Worm (Caenorhabditis elegans) whole organism, young adult: Measurements from ENCODE around the gene taf-3.

Source experiments
- B0035.1 ChIP-seq: sonication (generic microtip); optimal IDR thresholded peaks from 2 replicates; lab custom pipeline; 2016; ENCODE audit warnings: missing genetic modification characterization, mild to moderate bottlenecking, missing compliant biosample characterization, missing genotype, missing genetic modification reagents
- C06A6.2 ChIP-seq: fragments of 200-800 bp; sonication (Bioruptor generic); conservative IDR thresholded peaks from 2 replicates; pipeline ENCODE4 v1.3.6; 2022; ENCODE audit warnings: missing genetic modification characterization, missing compliant biosample characterization
- lin-35 ChIP-seq, 3 experiments: fragments of 150-350 bp in 2 of 3; sonication (generic microtip) in 1 of 3; optimal IDR thresholded peaks; 2 replicates each; lab custom pipeline; 2014 to 2018; ENCODE audit warnings: missing biosample characterization in 3 of 3, missing genetic modification characterization in 3 of 3, missing genetic modification reagents in 3 of 3
- nfya-2 ChIP-seq: fragments of 200-800 bp; sonication (Bioruptor generic); IDR thresholded peaks from 2 replicates; pipeline ENCODE4 v1.3.6; 2022; ENCODE audit warnings: missing genetic modification reagents, missing genetic modification characterization, missing compliant biosample characterization
- pha-4 ChIP-seq: fragments of 150-350 bp; sonication (generic microtip); optimal IDR thresholded peaks from 2 replicates; lab custom pipeline; 2014; ENCODE audit warnings: missing biosample characterization, missing genetic modification reagents, missing genetic modification characterization

DNA sequence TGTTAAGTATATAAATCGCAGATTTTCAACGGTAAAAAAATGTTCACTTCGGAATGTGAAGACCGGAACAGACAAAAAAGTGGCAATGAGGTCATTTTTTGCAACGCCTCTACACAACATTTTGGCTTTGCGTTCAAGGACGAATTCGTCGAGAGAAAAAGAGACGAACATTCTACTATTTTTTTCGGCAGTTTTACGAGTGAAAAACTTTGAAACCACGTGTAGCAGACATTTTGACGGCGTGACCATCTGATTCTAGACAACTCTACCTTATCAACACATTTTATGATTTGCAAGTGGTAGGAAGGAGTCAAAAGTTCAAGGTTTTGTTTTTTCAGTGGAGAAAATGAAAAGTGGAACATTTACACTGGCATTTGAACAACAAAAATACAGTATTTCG lies 41.7 kb upstream of the taf-3 start:
- no peak for TF ChIP-seq B0035.1 (tag; lab: Kevin White, UChicago)
- TF ChIP-seq C06A6.2 (GFP tag; lab: Robert Waterston, UW) = no peak
- TF ChIP-seq pha-4 (tag; lab: Kevin White, UChicago) = no peak
- TF ChIP-seq lin-35 (GFP tag; optimal IDR thresholded peaks at IDR 0.05; lab: Kevin White, UChicago) = no peak
- no peak for TF ChIP-seq nfya-2 (GFP tag; lab: Robert Waterston, UW)
